Fruit fly (Drosophila melanogaster) whole organism, prepupa: ENCODE data around the gene mus301.

Experiments
- CG10631 ChIP-seq: fragments of 200-800 bp; sonication (Bioruptor generic); optimal IDR thresholded peaks from 2 replicates; lab custom pipeline; 2016; ENCODE audit warnings: missing biosample characterization, missing genetic modification characterization
- CG11294 ChIP-seq: fragments of 200-800 bp; sonication (Bioruptor generic); IDR thresholded peaks from 2 replicates; pipeline ENCODE4 v1.3.6; 2022; ENCODE audit warnings: missing biosample characterization, missing genetic modification characterization
- CG16779 ChIP-seq: fragments of 200-800 bp; sonication (Bioruptor generic); optimal IDR thresholded peaks from 3 replicates; lab custom pipeline; 2017; ENCODE audit warnings: missing biosample characterization, mild to moderate bottlenecking, missing genetic modification characterization
- CG3032 ChIP-seq: fragments of 200-800 bp; optimal IDR thresholded peaks from 2 replicates; lab custom pipeline; 2019; ENCODE audit warnings: missing biosample characterization, mild to moderate bottlenecking, missing genetic modification characterization, moderate library complexity
- CG34406 ChIP-seq: fragments of 200-800 bp; sonication (Bioruptor generic); optimal IDR thresholded peaks from 3 replicates; lab custom pipeline; 2016; ENCODE audit warnings: missing biosample characterization, missing genetic modification characterization
- CG6163 ChIP-seq: fragments of 200-800 bp; sonication (Bioruptor generic); IDR thresholded peaks from 3 replicates; pipeline ENCODE4 v1.3.6; 2022; ENCODE audit warnings: missing biosample characterization, missing genetic modification characterization
- CG6792 ChIP-seq: fragments of 200-800 bp; sonication (Bioruptor generic); optimal IDR thresholded peaks from 3 replicates; lab custom pipeline; 2016; ENCODE audit warnings: missing biosample characterization, missing genetic modification characterization
- CG8119 ChIP-seq: fragments of 200-800 bp; sonication (Bioruptor generic); IDR thresholded peaks from 3 replicates; pipeline ENCODE4 v1.3.6; 2022; ENCODE audit warnings: missing biosample characterization, missing genetic modification characterization
- Eip75B ChIP-seq: fragments of 200-800 bp; sonication (Bioruptor generic); optimal IDR thresholded peaks from 3 replicates; lab custom pipeline; 2016; ENCODE audit warnings: missing biosample characterization, missing genetic modification characterization
- Eip78C ChIP-seq: fragments of 200-800 bp; sonication (Bioruptor generic); peaks from one replicate; lab custom pipeline; 2016; ENCODE audit warnings: missing biosample characterization, missing genetic modification characterization
- Hr39 ChIP-seq: fragments of 200-800 bp; sonication (Bioruptor generic); optimal IDR thresholded peaks from 2 replicates; lab custom pipeline; 2016; ENCODE audit warnings: missing biosample characterization, missing genetic modification characterization
- Met ChIP-seq: fragments of 200-800 bp; sonication (Bioruptor generic); optimal IDR thresholded peaks from 3 replicates; lab custom pipeline; 2016; ENCODE audit warnings: missing biosample characterization, missing genetic modification characterization
- eg ChIP-seq: fragments of 200-800 bp; sonication (Bioruptor generic); IDR thresholded peaks from 3 replicates; pipeline ENCODE4 v1.3.6; 2022; ENCODE audit warnings: missing biosample characterization, missing genetic modification characterization
- esn ChIP-seq: fragments of 200-800 bp; sonication (Bioruptor generic); optimal IDR thresholded peaks from 2 replicates; lab custom pipeline; 2016; ENCODE audit warnings: missing biosample characterization, mild to moderate bottlenecking, missing genetic modification characterization, moderate library complexity
- fd85E ChIP-seq: fragments of 200-800 bp; sonication (Bioruptor generic); optimal IDR thresholded peaks from 3 replicates; lab custom pipeline; 2016; ENCODE audit warnings: missing biosample characterization, missing genetic modification characterization
- salr ChIP-seq, 2 experiments: fragments of 200-800 bp; sonication (Bioruptor generic); optimal IDR thresholded peaks; 3 replicates each; lab custom pipeline; 2016 to 2018; ENCODE audit warnings: missing biosample characterization in 2 of 2, missing genetic modification characterization in 2 of 2, mild to moderate bottlenecking in 1 of 2

The mus301 gene

DNA sequence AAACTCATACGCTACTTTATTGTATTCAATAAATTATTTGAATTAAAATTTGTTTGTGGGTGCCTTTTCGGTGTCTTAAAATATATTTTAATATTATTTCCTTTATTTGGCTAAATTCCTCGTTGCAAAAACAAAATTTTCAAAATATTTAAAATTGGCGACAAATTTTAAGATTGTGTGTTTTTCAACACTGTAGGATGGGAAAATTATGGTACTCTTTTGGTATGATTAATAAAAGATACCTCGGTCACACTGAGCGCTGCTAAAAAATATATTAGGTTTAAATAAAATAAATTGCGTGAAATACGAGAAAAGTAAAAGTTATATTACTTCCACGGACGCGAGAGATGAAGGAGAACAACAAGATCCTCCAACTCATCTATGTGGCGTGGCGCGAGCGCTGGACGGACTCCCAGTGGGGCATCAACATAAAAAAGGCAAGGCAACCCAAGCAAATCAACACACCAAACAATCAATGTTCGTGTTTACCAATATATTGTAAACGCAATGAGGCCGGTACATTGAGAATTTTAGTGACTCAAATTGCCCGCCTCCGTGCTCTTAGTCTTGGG, 53.5 kb downstream of the mus301 start, which contains the start of gene MED24:
Gene MED24, plus strand, starts transcription at position 229 of the 572 bp plus-strand sequence.
- no peak for TF ChIP-seq CG10631 (GFP tag; lab: Kevin White, UChicago)
- peak; percentile 21 for TF ChIP-seq esn (GFP tag; lab: Kevin White, UChicago)
- no peak for TF ChIP-seq salr (GFP tag; optimal IDR thresholded peaks at IDR 0.05; lab: Kevin White, UChicago)
- TF ChIP-seq CG34406 (GFP tag; lab: Kevin White, UChicago) = no peak
- peak; percentile 0 for TF ChIP-seq CG3032 (tag; lab: Kevin White, UChicago)
- no peak for TF ChIP-seq CG16779 (tag; lab: Kevin White, UChicago)
- TF ChIP-seq Eip75B = no peak
- TF ChIP-seq CG11294 (GFP tag; lab: Robert Waterston, UW) = no peak
- no peak for TF ChIP-seq fd85E (GFP tag; lab: Kevin White, UChicago)
- no peak for TF ChIP-seq CG6792 (GFP tag; lab: Kevin White, UChicago)
- TF ChIP-seq Hr39 (GFP tag; lab: Kevin White, UChicago) = no peak
- TF ChIP-seq CG6163 (GFP tag; lab: Robert Waterston, UW) = no peak
- no peak for TF ChIP-seq Met
- TF ChIP-seq eg = no peak
- TF ChIP-seq CG8119 = no peak
- TF ChIP-seq Eip78C = no peak
